Worm (Caenorhabditis elegans) whole organism, midembryonic: ENCODE measurements around the gene T06D8.10.

Source experiments
- klf-2 ChIP-seq: fragments of 200-800 bp; sonication (Bioruptor generic); conservative IDR thresholded peaks from 2 replicates; pipeline ENCODE4 v1.3.6; 2022; ENCODE audit warnings: missing genetic modification reagents, missing genetic modification characterization, missing compliant biosample characterization
- tab-1 ChIP-seq: fragments of 200-800 bp; sonication (Bioruptor generic); IDR thresholded peaks from 2 replicates; pipeline ENCODE4 v1.3.6; 2022; ENCODE audit warnings: missing genetic modification characterization, missing compliant biosample characterization

ce11 chrII:11286445-11286844 lies 39.1 kb upstream of the T06D8.10 start:
- TF ChIP-seq klf-2 (GFP tag; lab: Robert Waterston, UW) (no peak), tab-1 (GFP tag; lab: Robert Waterston, UW) (no peak)
